Comparison of ENCODE assay signal across 1 fruit fly cellular context in genomic region chrX:7095292-7095911, dm6.
A peak's percentile ranks its signal among the peaks of the same experiment; 100 is the strongest.
TF ChIP-seq lines count a peak whose summit lies in the region.

No protein-coding gene starts in this region.

TF ChIP-seq in whole organism, embryonic, 481 proteins besides CTCF, POLR2A, EP300 and RAD21 (continued from another document and continues in another):
- no peak for TF ChIP-seq Hmx (GFP tag; optimal IDR thresholded peaks at IDR 0.05; lab: Kevin White, UChicago)
- TF ChIP-seq CG12659 (GFP tag; optimal IDR thresholded peaks at IDR 0.05; lab: Kevin White, UChicago) = peak; percentile 67
- TF ChIP-seq Sox100B (GFP tag; optimal IDR thresholded peaks at IDR 0.05; lab: Kevin White, UChicago) = peak; percentile 79
- peak; percentile 45 for TF ChIP-seq CHES-1-like (GFP tag; optimal IDR thresholded peaks at IDR 0.05; lab: Kevin White, UChicago)
- peak; percentile 80 for TF ChIP-seq onecut (GFP tag; IDR thresholded peaks at IDR 0.05; lab: Robert Waterston, UW)
- TF ChIP-seq ranshi (GFP tag; IDR thresholded peaks at IDR 0.05; lab: Robert Waterston, UW) = peak; percentile 72
- TF ChIP-seq stc (GFP tag; IDR thresholded peaks at IDR 0.05; lab: Robert Waterston, UW) = peak; percentile 80
- TF ChIP-seq p53 (GFP tag; optimal IDR thresholded peaks at IDR 0.05; lab: Kevin White, UChicago) = peak; percentile 31
- no peak for TF ChIP-seq Elba2 (GFP tag; optimal IDR thresholded peaks at IDR 0.05; lab: Kevin White, UChicago)
- TF ChIP-seq az2 (GFP tag; optimal IDR thresholded peaks at IDR 0.05; lab: Kevin White, UChicago) = peak; percentile 80
- TF ChIP-seq pzg (GFP tag; optimal IDR thresholded peaks at IDR 0.05; lab: Kevin White, UChicago) = no peak
- peak; percentile 71 for TF ChIP-seq gcm (GFP tag; optimal IDR thresholded peaks at IDR 0.05; lab: Kevin White, UChicago)
- peak; percentile 72 for TF ChIP-seq B-H2 (GFP tag; optimal IDR thresholded peaks at IDR 0.05; lab: Kevin White, UChicago)
- TF ChIP-seq CG15696 (tag; optimal IDR thresholded peaks at IDR 0.05; lab: Kevin White, UChicago) = peak; percentile 34
- TF ChIP-seq Lim3 (GFP tag; IDR thresholded peaks at IDR 0.05; lab: Robert Waterston, UW) = peak; percentile 50; the same call in 1 of the 2 replicates
- no peak for TF ChIP-seq Dref (GFP tag; IDR thresholded peaks at IDR 0.05; lab: Robert Waterston, UW)
- TF ChIP-seq dati (GFP tag; IDR thresholded peaks at IDR 0.05; lab: Robert Waterston, UW) = peak; percentile 77
- TF ChIP-seq CG30020 (tag; optimal IDR thresholded peaks at IDR 0.05; lab: Kevin White, UChicago) = peak; percentile 10
- TF ChIP-seq CG33213 (GFP tag; optimal IDR thresholded peaks at IDR 0.05; lab: Kevin White, UChicago) = peak; percentile 58
- peak; percentile 84 for TF ChIP-seq Mrtf (GFP tag; IDR thresholded peaks at IDR 0.05; lab: Robert Waterston, UW)
- TF ChIP-seq CG7928 (GFP tag; optimal IDR thresholded peaks at IDR 0.05; lab: Kevin White, UChicago) = peak; percentile 43
- TF ChIP-seq Atf3 (GFP tag; optimal IDR thresholded peaks at IDR 0.05; lab: Kevin White, UChicago) = peak; percentile 46
- TF ChIP-seq ERR (GFP tag; optimal IDR thresholded peaks at IDR 0.05; lab: Kevin White, UChicago) = peak; percentile 13
- peak; percentile 77 for TF ChIP-seq Fer3 (tag; optimal IDR thresholded peaks at IDR 0.05; lab: Kevin White, UChicago)
- TF ChIP-seq pan (optimal IDR thresholded peaks at IDR 0.05; lab: Kevin White, UChicago) = no peak
- TF ChIP-seq pan (GFP tag; optimal IDR thresholded peaks at IDR 0.05 in 1 of 2, IDR thresholded peaks at IDR 0.05 in 1 of 2) = peak in 1 of 2 experiments; percentile 80
- TF ChIP-seq Asciz (GFP tag; optimal IDR thresholded peaks at IDR 0.05; lab: Kevin White, UChicago) = peak; percentile 76
- peak; percentile 61 for TF ChIP-seq CG18764 (GFP tag; optimal IDR thresholded peaks at IDR 0.05; lab: Kevin White, UChicago)
- peak; percentile 72 for TF ChIP-seq CG8944 (GFP tag; optimal IDR thresholded peaks at IDR 0.05; lab: Kevin White, UChicago)
- TF ChIP-seq trh (GFP tag; optimal IDR thresholded peaks at IDR 0.05; lab: Kevin White, UChicago) = no peak
- TF ChIP-seq E2f1 (GFP tag; IDR thresholded peaks at IDR 0.05; lab: Robert Waterston, UW) = peak; percentile 78
- peak; percentile 73 for TF ChIP-seq CG13624 (GFP tag; optimal IDR thresholded peaks at IDR 0.05; lab: Kevin White, UChicago)
- TF ChIP-seq CG9609 (GFP tag; optimal IDR thresholded peaks at IDR 0.05; lab: Kevin White, UChicago) = peak; percentile 33
- TF ChIP-seq CG7271 (tag; optimal IDR thresholded peaks at IDR 0.05; lab: Kevin White, UChicago) = peak; percentile 3
- peak; percentile 73 for TF ChIP-seq CG6689 (GFP tag; IDR thresholded peaks at IDR 0.05; lab: Robert Waterston, UW)
- TF ChIP-seq Sry-β (GFP tag; optimal IDR thresholded peaks at IDR 0.05; lab: Kevin White, UChicago) = no peak
- peak; percentile 76 for TF ChIP-seq slbo (GFP tag; IDR thresholded peaks at IDR 0.05; lab: Robert Waterston, UW)
- TF ChIP-seq CG16813 (GFP tag; IDR thresholded peaks at IDR 0.05; lab: Robert Waterston, UW; ENCODE audit: partially characterized antibody) = no peak
- peak; percentile 54 for TF ChIP-seq CG7786 (GFP tag; optimal IDR thresholded peaks at IDR 0.05; lab: Kevin White, UChicago)
- TF ChIP-seq crc (GFP tag; optimal IDR thresholded peaks at IDR 0.05; lab: Kevin White, UChicago) = peak; percentile 61
- peak; percentile 89 for TF ChIP-seq CG1603 (tag; optimal IDR thresholded peaks at IDR 0.05; lab: Kevin White, UChicago)
- TF ChIP-seq Chrac-16 (GFP tag; optimal IDR thresholded peaks at IDR 0.05; lab: Kevin White, UChicago) = peak; percentile 59
- TF ChIP-seq CG6683 (GFP tag; optimal IDR thresholded peaks at IDR 0.05; lab: Kevin White, UChicago) = peak; percentile 21
- TF ChIP-seq CG1024 (GFP tag; IDR thresholded peaks at IDR 0.05; lab: Robert Waterston, UW) = peak; percentile 59
- TF ChIP-seq CG4404 (GFP tag; IDR thresholded peaks at IDR 0.05; lab: Robert Waterston, UW) = no peak
- no peak for TF ChIP-seq bigmax (GFP tag; optimal IDR thresholded peaks at IDR 0.05; lab: Kevin White, UChicago)
- TF ChIP-seq Xbp1 (GFP tag; optimal IDR thresholded peaks at IDR 0.05; lab: Kevin White, UChicago) = peak; percentile 85
- peak; percentile 51 for TF ChIP-seq CG14710 (tag; optimal IDR thresholded peaks at IDR 0.05; lab: Kevin White, UChicago)
- TF ChIP-seq ken (GFP tag; IDR thresholded peaks at IDR 0.05; lab: Robert Waterston, UW) = peak; percentile 86
- peak; percentile 72 for TF ChIP-seq nmo (GFP tag; optimal IDR thresholded peaks at IDR 0.05; lab: Kevin White, UChicago)
- TF ChIP-seq psq (GFP tag; optimal IDR thresholded peaks at IDR 0.05; lab: Kevin White, UChicago) = no peak
- TF ChIP-seq TFAM (GFP tag; optimal IDR thresholded peaks at IDR 0.05; lab: Kevin White, UChicago) = peak; percentile 26
- peak; percentile 73 for TF ChIP-seq H15 (GFP tag; IDR thresholded peaks at IDR 0.05; lab: Robert Waterston, UW)
- 0 out of 2 replicates have a peak, but pooled peaks have one; percentile 25 for TF ChIP-seq CG11696 (GFP tag; IDR thresholded peaks at IDR 0.05; lab: Robert Waterston, UW)
- TF ChIP-seq CG10431 (GFP tag; optimal IDR thresholded peaks at IDR 0.05; lab: Kevin White, UChicago) = peak; percentile 43
- peak; percentile 66 for TF ChIP-seq CG11723 (GFP tag; optimal IDR thresholded peaks at IDR 0.05; lab: Kevin White, UChicago)
- no peak for TF ChIP-seq D (optimal IDR thresholded peaks at IDR 0.05; lab: Kevin White, UChicago)
- TF ChIP-seq D (GFP tag; optimal IDR thresholded peaks at IDR 0.05; lab: Kevin White, UChicago) = peak; percentile 56
- no peak for TF ChIP-seq Tbp (GFP tag; optimal IDR thresholded peaks at IDR 0.05; lab: Kevin White, UChicago)
- TF ChIP-seq en (GFP tag; optimal IDR thresholded peaks at IDR 0.05; lab: Kevin White, UChicago) = peak; percentile 80
- TF ChIP-seq odd (GFP tag; optimal IDR thresholded peaks at IDR 0.05; lab: Kevin White, UChicago) = peak; percentile 67
- peak; percentile 72 for TF ChIP-seq CG17829 (tag; optimal IDR thresholded peaks at IDR 0.05; lab: Kevin White, UChicago)
- peak; percentile 48 for TF ChIP-seq CG1792 (GFP tag; optimal IDR thresholded peaks at IDR 0.05; lab: Kevin White, UChicago)
- TF ChIP-seq oc (tag; optimal IDR thresholded peaks at IDR 0.05; lab: Kevin White, UChicago) = peak; percentile 75
- TF ChIP-seq repo (GFP tag; optimal IDR thresholded peaks at IDR 0.05; lab: Kevin White, UChicago) = peak; percentile 66
- no peak for TF ChIP-seq prd (optimal IDR thresholded peaks at IDR 0.05; lab: Kevin White, UChicago)
- TF ChIP-seq prd (GFP tag; IDR thresholded peaks at IDR 0.05; lab: Robert Waterston, UW) = peak; percentile 83
- TF ChIP-seq tin (GFP tag; optimal IDR thresholded peaks at IDR 0.05; lab: Kevin White, UChicago) = peak; percentile 77
- TF ChIP-seq gem (tag; optimal IDR thresholded peaks at IDR 0.05; lab: Kevin White, UChicago) = peak; percentile 87
- TF ChIP-seq CG18262 (tag; optimal IDR thresholded peaks at IDR 0.05; lab: Kevin White, UChicago) = peak; percentile 70
- TF ChIP-seq pum (GFP tag; optimal IDR thresholded peaks at IDR 0.05; lab: Kevin White, UChicago) = peak; percentile 57
- TF ChIP-seq CG31388 (GFP tag; optimal IDR thresholded peaks at IDR 0.05; lab: Kevin White, UChicago) = peak; percentile 29
- TF ChIP-seq CG12391 (tag; optimal IDR thresholded peaks at IDR 0.05; lab: Kevin White, UChicago) = peak; percentile 76
- peak; percentile 41; the same call in 1 of the 2 replicates for TF ChIP-seq CG6272 (GFP tag; IDR thresholded peaks at IDR 0.05; lab: Robert Waterston, UW)
- peak; percentile 46 to 87 for TF ChIP-seq Hr51 (GFP tag; optimal IDR thresholded peaks at IDR 0.05; lab: Kevin White, UChicago)
- peak; percentile 85 for TF ChIP-seq CG14441 (GFP tag; IDR thresholded peaks at IDR 0.05; lab: Robert Waterston, UW)
- TF ChIP-seq CG2120 (GFP tag; optimal IDR thresholded peaks at IDR 0.05; lab: Kevin White, UChicago) = peak; percentile 64
- peak; percentile 87 for TF ChIP-seq unpg (GFP tag; optimal IDR thresholded peaks at IDR 0.05; lab: Kevin White, UChicago)
- TF ChIP-seq chinmo (GFP tag; IDR thresholded peaks at IDR 0.05; lab: Robert Waterston, UW; ENCODE audit: partially characterized antibody) = no peak
- peak; percentile 74 for TF ChIP-seq lab (GFP tag; optimal IDR thresholded peaks at IDR 0.05; lab: Kevin White, UChicago)
- TF ChIP-seq so (GFP tag; IDR thresholded peaks at IDR 0.05; lab: Robert Waterston, UW) = peak; percentile 47; the same call in 2 of the 3 replicates
- peak; percentile 55 for TF ChIP-seq Awh (GFP tag; IDR thresholded peaks at IDR 0.05; lab: Robert Waterston, UW)
- TF ChIP-seq Gug (GFP tag; IDR thresholded peaks at IDR 0.05; lab: Robert Waterston, UW) = peak; percentile 70
- TF ChIP-seq Trl (optimal IDR thresholded peaks at IDR 0.05; lab: Kevin White, UChicago) = no peak
- TF ChIP-seq Trl (GFP tag; optimal IDR thresholded peaks at IDR 0.05; lab: Kevin White, UChicago) = peak; percentile 73
- 0 out of 2 replicates have a peak, but pooled peaks have one; percentile 17 for TF ChIP-seq CkIIα-i1 (GFP tag; IDR thresholded peaks at IDR 0.05; lab: Robert Waterston, UW)
- no peak for TF ChIP-seq gcm2 (GFP tag; optimal IDR thresholded peaks at IDR 0.05; lab: Kevin White, UChicago)
- TF ChIP-seq CG17612 (GFP tag; IDR thresholded peaks at IDR 0.05; lab: Robert Waterston, UW) = peak; percentile 19; the same call in 1 of the 2 replicates
- peak; percentile 39 for TF ChIP-seq MTF-1 (GFP tag; optimal IDR thresholded peaks at IDR 0.05; lab: Kevin White, UChicago; ENCODE audit: borderline replicate concordance)
- TF ChIP-seq wek (GFP tag; optimal IDR thresholded peaks at IDR 0.05; lab: Kevin White, UChicago) = peak; percentile 70
- TF ChIP-seq CG4707 (GFP tag; optimal IDR thresholded peaks at IDR 0.05; lab: Kevin White, UChicago) = peak; percentile 62
- TF ChIP-seq pb (GFP tag; optimal IDR thresholded peaks at IDR 0.05; lab: Kevin White, UChicago) = peak; percentile 50
- TF ChIP-seq cas (GFP tag; IDR thresholded peaks at IDR 0.05; lab: Robert Waterston, UW) = 0 out of 2 replicates have a peak, but pooled peaks have one; percentile 31
- TF ChIP-seq CG9817 (tag; optimal IDR thresholded peaks at IDR 0.05; lab: Kevin White, UChicago) = peak; percentile 86
- peak; percentile 85 for TF ChIP-seq dysf (GFP tag; IDR thresholded peaks at IDR 0.05; lab: Robert Waterston, UW)
- peak; percentile 51 for TF ChIP-seq CG9437 (GFP tag; optimal IDR thresholded peaks at IDR 0.05; lab: Kevin White, UChicago)
- no peak for TF ChIP-seq CG15073 (GFP tag; optimal IDR thresholded peaks at IDR 0.05; lab: Kevin White, UChicago)
- peak; percentile 12 for TF ChIP-seq D19B (GFP tag; optimal IDR thresholded peaks at IDR 0.05; lab: Kevin White, UChicago)
- peak; percentile 65 to 82 for TF ChIP-seq dpn (GFP tag; optimal IDR thresholded peaks at IDR 0.05; lab: Kevin White, UChicago)
- TF ChIP-seq Optix (GFP tag; IDR thresholded peaks at IDR 0.05; lab: Robert Waterston, UW) = peak; percentile 73; the same call in 2 of the 3 replicates
- peak; percentile 64 for TF ChIP-seq CG16863 (GFP tag; optimal IDR thresholded peaks at IDR 0.05; lab: Kevin White, UChicago)
- no peak for TF ChIP-seq br (optimal IDR thresholded peaks at IDR 0.05; lab: Kevin White, UChicago)
- no peak for TF ChIP-seq CG42726 (GFP tag; IDR thresholded peaks at IDR 0.05; lab: Robert Waterston, UW; ENCODE audit: partially characterized antibody)
- TF ChIP-seq ssp (GFP tag; IDR thresholded peaks at IDR 0.05; lab: Robert Waterston, UW) = peak; percentile 53
- peak; percentile 66; the same call in 1 of the 2 replicates for TF ChIP-seq sens-2 (GFP tag; IDR thresholded peaks at IDR 0.05; lab: Robert Waterston, UW)
- peak; percentile 74 for TF ChIP-seq Blimp-1 (GFP tag; optimal IDR thresholded peaks at IDR 0.05; lab: Kevin White, UChicago)
- TF ChIP-seq Sry-δ (GFP tag; optimal IDR thresholded peaks at IDR 0.05; lab: Kevin White, UChicago) = peak; percentile 37
- peak; percentile 51 for TF ChIP-seq CG2875 (GFP tag; optimal IDR thresholded peaks at IDR 0.05; lab: Kevin White, UChicago)
- TF ChIP-seq ara (GFP tag; IDR thresholded peaks at IDR 0.05; lab: Robert Waterston, UW) = peak; percentile 78
- peak; percentile 30; the same call in 1 of the 2 replicates for TF ChIP-seq CG10321 (GFP tag; IDR thresholded peaks at IDR 0.05; lab: Robert Waterston, UW)
- TF ChIP-seq fd3F (GFP tag; optimal IDR thresholded peaks at IDR 0.05; lab: Kevin White, UChicago) = peak; percentile 46
- TF ChIP-seq Deaf1 (tag; optimal IDR thresholded peaks at IDR 0.05; lab: Kevin White, UChicago) = peak; percentile 40
- TF ChIP-seq CG31224 (GFP tag; IDR thresholded peaks at IDR 0.05; lab: Robert Waterston, UW) = 0 out of 2 replicates have a peak, but pooled peaks have one; percentile 38
- no peak for TF ChIP-seq CG7745 (tag; optimal IDR thresholded peaks at IDR 0.05; lab: Kevin White, UChicago)
- TF ChIP-seq fd96Cb (tag; optimal IDR thresholded peaks at IDR 0.05; lab: Kevin White, UChicago) = peak; percentile 83
- TF ChIP-seq wdn (GFP tag; IDR thresholded peaks at IDR 0.05; lab: Robert Waterston, UW) = 0 out of 2 replicates have a peak, but pooled peaks have one; percentile 27
- peak; percentile 58 for TF ChIP-seq Camta (GFP tag; optimal IDR thresholded peaks at IDR 0.05; lab: Kevin White, UChicago)
- TF ChIP-seq lmd (GFP tag; IDR thresholded peaks at IDR 0.05; lab: Robert Waterston, UW) = peak; percentile 79
- TF ChIP-seq ATbp (GFP tag; optimal IDR thresholded peaks at IDR 0.05; lab: Kevin White, UChicago) = peak; percentile 52
- TF ChIP-seq CG10654 (GFP tag; optimal IDR thresholded peaks at IDR 0.05; lab: Kevin White, UChicago) = peak; percentile 61
- TF ChIP-seq C15 (GFP tag; IDR thresholded peaks at IDR 0.05; lab: Robert Waterston, UW) = no peak
- peak; percentile 51 for TF ChIP-seq CG3281 (GFP tag; optimal IDR thresholded peaks at IDR 0.05; lab: Kevin White, UChicago)
- peak; percentile 59 for TF ChIP-seq Abd-B (GFP tag; optimal IDR thresholded peaks at IDR 0.05; lab: Kevin White, UChicago)
- peak; percentile 73 for TF ChIP-seq mam (GFP tag; optimal IDR thresholded peaks at IDR 0.05; lab: Kevin White, UChicago)
- TF ChIP-seq btn (GFP tag; optimal IDR thresholded peaks at IDR 0.05; lab: Kevin White, UChicago) = peak; percentile 43
- TF ChIP-seq Fer2 (tag; optimal IDR thresholded peaks at IDR 0.05; lab: Kevin White, UChicago) = peak; percentile 28
- peak; percentile 46 for TF ChIP-seq Dad (GFP tag; optimal IDR thresholded peaks at IDR 0.05; lab: Kevin White, UChicago)
- TF ChIP-seq sc (optimal IDR thresholded peaks at IDR 0.05; lab: Kevin White, UChicago) = no peak
- no peak for TF ChIP-seq sc (GFP tag; optimal IDR thresholded peaks at IDR 0.05; lab: Kevin White, UChicago)
- peak; percentile 91 for TF ChIP-seq dmrt99B (tag; optimal IDR thresholded peaks at IDR 0.05; lab: Kevin White, UChicago)
